Worm (Caenorhabditis elegans): ENCODE results near the gene shw-3.

shw-3 gene

DNA sequence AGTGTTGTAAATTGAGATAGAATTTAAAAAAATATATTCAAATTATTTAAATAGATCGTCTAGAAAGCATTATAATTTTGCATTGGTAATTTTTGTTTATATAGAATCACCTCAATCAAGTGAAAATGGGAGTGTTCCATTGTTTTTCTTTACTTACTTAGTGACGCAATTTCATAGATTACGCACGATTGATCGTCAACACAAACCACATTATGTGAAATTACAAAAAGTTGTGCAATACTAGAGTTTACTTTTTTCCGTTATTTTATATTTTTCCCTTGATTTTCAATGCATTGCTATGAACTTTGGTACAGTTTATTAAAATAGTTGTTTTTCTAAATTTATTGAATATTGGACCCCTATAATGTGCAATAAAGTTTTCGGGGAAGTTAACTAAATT lies 47.5 kb downstream of the shw-3 start, which contains the start of gene T16G1.5:
TSS of gene T16G1.5 (minus strand) at position 119 of the 400 bp plus-strand sequence.
- TF ChIP-seq mxl-3 (GFP tag; optimal IDR thresholded peaks at IDR 0.05) (no peak), T20F7.1 (GFP tag; optimal IDR thresholded peaks at IDR 0.05) (no peak), lin-29 (GFP tag; IDR thresholded peaks at IDR 0.05) (no peak), ztf-7 (tag; optimal IDR thresholded peaks at IDR 0.05) (no peak), madf-5 (GFP tag; IDR thresholded peaks at IDR 0.05) (no peak), Y105C5A.15 (GFP tag; IDR thresholded peaks at IDR 0.05) (no peak), hlh-11 (tag; optimal IDR thresholded peaks at IDR 0.05) (no peak), nhr-111 (GFP tag; optimal IDR thresholded peaks at IDR 0.05) (no peak), zip-2 (tag; optimal IDR thresholded peaks at IDR 0.05) (peak; percentile 88), mdl-1 (tag; optimal IDR thresholded peaks at IDR 0.05) (no peak), pqm-1 (tag; optimal IDR thresholded peaks at IDR 0.05) (peak; percentile 40), duxl-1 (tag; optimal IDR thresholded peaks at IDR 0.05; ENCODE audit: poor library complexity) (no peak), F37D6.2 (tag; optimal IDR thresholded peaks at IDR 0.05) (no peak), hlh-30 (tag; optimal IDR thresholded peaks at IDR 0.05; ENCODE audit: insufficient read depth) (no peak), fkh-10 (GFP tag; optimal IDR thresholded peaks at IDR 0.05) (no peak), daf-16 (GFP tag; optimal IDR thresholded peaks at IDR 0.05) (no peak), daf-16 (tag; optimal IDR thresholded peaks at IDR 0.05) (peak; percentile 76), nhr-237 (tag; optimal IDR thresholded peaks at IDR 0.05) (no peak), mdt-29 (GFP tag; IDR thresholded peaks at IDR 0.05) (no peak), dmd-6 (GFP tag; IDR thresholded peaks at IDR 0.05) (0 out of 2 replicates have a peak, but pooled peaks have one; percentile 23), vab-7 (GFP tag; IDR thresholded peaks at IDR 0.05) (no peak), nhr-102 (tag; optimal IDR thresholded peaks at IDR 0.05) (no peak), ceh-20 (GFP tag; IDR thresholded peaks at IDR 0.05) (no peak), spr-3 (GFP tag; optimal IDR thresholded peaks at IDR 0.05) (no peak), zip-11 (GFP tag; IDR thresholded peaks at IDR 0.05) (no peak), ctbp-1 (GFP tag; IDR thresholded peaks at IDR 0.05) (no peak), php-3 (GFP tag; IDR thresholded peaks at IDR 0.05) (no peak), D1046.2 (GFP tag; IDR thresholded peaks at IDR 0.05) (no peak), fos-1 (tag; optimal IDR thresholded peaks at IDR 0.05) (no peak), egl-43 (GFP tag; IDR thresholded peaks at IDR 0.05) (no peak), set-16 (GFP tag; IDR thresholded peaks at IDR 0.05) (no peak), dpl-1 (GFP tag; optimal IDR thresholded peaks at IDR 0.05) (no peak), F49E8.2 (tag; optimal IDR thresholded peaks at IDR 0.05; ENCODE audit: borderline replicate concordance) (no peak), zfp-3 (GFP tag; conservative IDR thresholded peaks at IDR 0.05) (no peak), nhr-28 (tag; optimal IDR thresholded peaks at IDR 0.05) (peak; percentile 58), nhr-48 (tag; optimal IDR thresholded peaks at IDR 0.05) (no peak), unc-39 (tag; optimal IDR thresholded peaks at IDR 0.05) (no peak), jun-1 (tag; optimal IDR thresholded peaks at IDR 0.05) (no peak), nhr-77 (tag; optimal IDR thresholded peaks at IDR 0.05) (peak; percentile 36), nhr-10 (tag; optimal IDR thresholded peaks at IDR 0.05) (no peak)

DNA sequence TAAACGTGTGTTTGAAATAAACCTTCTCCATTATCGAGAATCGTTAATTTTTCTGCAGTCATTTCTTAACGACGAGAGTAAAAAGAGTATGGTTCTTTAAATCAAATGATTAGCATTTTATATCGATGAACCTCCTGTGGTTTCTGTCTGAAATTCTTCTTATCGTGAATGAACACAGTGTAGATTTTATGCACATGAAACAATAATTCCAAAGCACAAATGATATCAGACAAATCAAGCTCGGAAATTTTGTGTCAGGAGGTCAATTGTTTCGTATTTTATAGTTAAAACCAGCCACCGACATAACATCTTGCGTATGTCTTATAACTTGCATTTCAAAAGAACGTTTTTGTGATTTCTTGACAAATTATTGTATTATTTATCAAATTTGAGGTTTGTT lies 49.9 kb downstream of the shw-3 start, which contains the start of gene T16G1.6:
TSS of gene T16G1.6 (minus strand) at position 77 of the 400 bp plus-strand sequence.
- TF ChIP-seq nhr-6 (tag; optimal IDR thresholded peaks at IDR 0.05) (no peak), cey-2 (tag; optimal IDR thresholded peaks at IDR 0.05; ENCODE audit: borderline replicate concordance, insufficient read depth) (no peak), lin-15B (tag; optimal IDR thresholded peaks at IDR 0.05) (no peak), duxl-1 (tag; optimal IDR thresholded peaks at IDR 0.05; ENCODE audit: poor library complexity) (no peak), nhr-28 (tag; optimal IDR thresholded peaks at IDR 0.05) (peak; percentile 97), dmd-6 (GFP tag; IDR thresholded peaks at IDR 0.05) (peak; percentile 86), ceh-82 (tag; optimal IDR thresholded peaks at IDR 0.05) (no peak), dmd-8 (GFP tag; IDR thresholded peaks at IDR 0.05) (no peak), daf-19 (GFP tag; conservative IDR thresholded peaks at IDR 0.05) (no peak), Y75B8A.6 (GFP tag; IDR thresholded peaks at IDR 0.05) (no peak), T26A8.4 (GFP tag; IDR thresholded peaks at IDR 0.05) (no peak), sdz-12 (GFP tag; optimal IDR thresholded peaks at IDR 0.05) (no peak), set-16 (GFP tag; IDR thresholded peaks at IDR 0.05) (no peak), zip-2 (tag; optimal IDR thresholded peaks at IDR 0.05) (no peak), pqm-1 (tag; optimal IDR thresholded peaks at IDR 0.05) (peak; percentile 88), spr-3 (GFP tag; optimal IDR thresholded peaks at IDR 0.05) (no peak), F10B5.3 (tag; optimal IDR thresholded peaks at IDR 0.05) (no peak), daf-16 (GFP tag; optimal IDR thresholded peaks at IDR 0.05) (no peak), daf-16 (tag; optimal IDR thresholded peaks at IDR 0.05) (peak; percentile 38), dmd-9 (GFP tag; IDR thresholded peaks at IDR 0.05) (no peak), gei-8 (GFP tag; optimal IDR thresholded peaks at IDR 0.05) (no peak)
